Worm (Caenorhabditis elegans): Measurements from ENCODE around the gene sar-1.

- no peak for TF ChIP-seq pha-4 (tag; optimal IDR thresholded peaks at IDR 0.05)
- TF ChIP-seq snpc-4 (tag; optimal IDR thresholded peaks at IDR 0.05): no peak
- TF ChIP-seq unc-62 (GFP tag; optimal IDR thresholded peaks at IDR 0.05): no peak
- no peak for TF ChIP-seq mab-5 (tag; optimal IDR thresholded peaks at IDR 0.05)
- no peak for TF ChIP-seq unc-120 (tag; optimal IDR thresholded peaks at IDR 0.05; ENCODE audit: poor library complexity, severe bottlenecking)
- TF ChIP-seq nhr-28 (tag; optimal IDR thresholded peaks at IDR 0.05): no peak
- TF ChIP-seq nhr-12 (tag; optimal IDR thresholded peaks at IDR 0.05): no peak
- TF ChIP-seq lin-13 (tag; optimal IDR thresholded peaks at IDR 0.05): no peak
- no peak for TF ChIP-seq sptf-1 (tag; optimal IDR thresholded peaks at IDR 0.05)
- no peak for TF ChIP-seq ztf-11 (tag; optimal IDR thresholded peaks at IDR 0.05)
- no peak for TF ChIP-seq elt-3 (tag; optimal IDR thresholded peaks at IDR 0.05)
- no peak for TF ChIP-seq M03D4.4 (tag; optimal IDR thresholded peaks at IDR 0.05)
Measured at ce11 chrIV:4484555-4484954, 28.6 kb downstream of the sar-1 start.

All from whole organism, mixed stage, embryonic.